Fruit fly (Drosophila melanogaster) whole organism, embryonic: ENCODE measurements around the gene CG2003.
A peak's percentile ranks its signal among the peaks of the same experiment; 100 is the strongest.

Experiments
- Aef1 ChIP-seq: fragments of 200-800 bp; sonication (Bioruptor generic); IDR thresholded peaks from 3 replicates; pipeline ENCODE4 v1.3.6; 2022; ENCODE audit warnings: missing biosample characterization, missing genetic modification characterization
- Awh ChIP-seq: fragments of 200-800 bp; sonication (Bioruptor generic); IDR thresholded peaks from 2 replicates; pipeline ENCODE4, ENCODE4 v1.3.6; 2022; ENCODE audit warnings: missing biosample characterization, missing genetic modification characterization
- Bgb ChIP-seq: fragments of 200-800 bp; sonication (Bioruptor generic); IDR thresholded peaks from 2 replicates; pipeline ENCODE4 v1.3.6; 2022; ENCODE audit warnings: missing biosample characterization, missing genetic modification characterization; ENCODE audit not compliant: partially characterized antibody
- CG10267 ChIP-seq: fragments of 200-800 bp; sonication (Bioruptor generic); optimal IDR thresholded peaks from 2 replicates; lab custom pipeline; 2018; ENCODE audit warnings: missing biosample characterization, mild to moderate bottlenecking, missing genetic modification characterization, moderate library complexity
- CG10274 ChIP-seq: fragments of 200-800 bp; sonication (Bioruptor generic); optimal IDR thresholded peaks from 3 replicates; lab custom pipeline; 2017; ENCODE audit warnings: missing biosample characterization, mild to moderate bottlenecking, missing genetic modification characterization
- CG10565 ChIP-seq: fragments of 200-800 bp; sonication (Bioruptor generic); optimal IDR thresholded peaks from 3 replicates; lab custom pipeline; 2016; ENCODE audit warnings: missing biosample characterization, mild to moderate bottlenecking, missing genetic modification characterization
- CG11247 ChIP-seq: fragments of 200-800 bp; sonication (Bioruptor generic); IDR thresholded peaks from 2 replicates; pipeline ENCODE4 v1.3.6; 2022; ENCODE audit warnings: missing biosample characterization, missing genetic modification characterization
- CG11398 ChIP-seq: fragments of 200-800 bp; sonication (Bioruptor generic); optimal IDR thresholded peaks from 2 replicates; lab custom pipeline; 2016; ENCODE audit warnings: missing biosample characterization, missing genetic modification characterization
- CG14710 ChIP-seq: fragments of 200-800 bp; sonication (Bioruptor generic); optimal IDR thresholded peaks from 3 replicates; lab custom pipeline; 2019; ENCODE audit warnings: missing biosample characterization, mild to moderate bottlenecking, missing genetic modification characterization, moderate library complexity
- CG17829 ChIP-seq: fragments of 200-800 bp; optimal IDR thresholded peaks from 2 replicates; lab custom pipeline; 2019; ENCODE audit warnings: missing biosample characterization, mild to moderate bottlenecking, missing genetic modification characterization, moderate library complexity
- CG17912 ChIP-seq: fragments of 200-800 bp; sonication (Bioruptor generic); optimal IDR thresholded peaks from 2 replicates; lab custom pipeline; 2018; ENCODE audit warnings: missing biosample characterization, mild to moderate bottlenecking, missing genetic modification characterization
- CG1792 ChIP-seq: fragments of 200-800 bp; sonication (Bioruptor generic); optimal IDR thresholded peaks from 2 replicates; lab custom pipeline; 2016; ENCODE audit warnings: missing biosample characterization, missing genetic modification characterization
- CG1832 ChIP-seq: fragments of 200-800 bp; sonication (Bioruptor generic); optimal IDR thresholded peaks from 2 replicates; lab custom pipeline; 2017; ENCODE audit warnings: missing biosample characterization, mild to moderate bottlenecking, missing genetic modification characterization, inconsistent platforms
- CG18599 ChIP-seq: fragments of 200-800 bp; sonication (Bioruptor generic); optimal IDR thresholded peaks from 3 replicates; lab custom pipeline; 2017; ENCODE audit warnings: missing biosample characterization, missing genetic modification characterization, mild to moderate bottlenecking, moderate library complexity, missing genetic modification reagents
- CG31441 ChIP-seq: fragments of 200-800 bp; sonication (Bioruptor generic); IDR thresholded peaks from 2 replicates; pipeline ENCODE4 v1.3.6; 2022; ENCODE audit warnings: missing biosample characterization, missing genetic modification characterization
- CG32532 ChIP-seq: fragments of 200-800 bp; sonication (Bioruptor generic); IDR thresholded peaks from 2 replicates; pipeline ENCODE4 v1.3.6; 2022; ENCODE audit warnings: missing biosample characterization, missing genetic modification characterization
- CG5953 ChIP-seq: fragments of 200-800 bp; sonication (Bioruptor generic); IDR thresholded peaks from 2 replicates; pipeline ENCODE4 v1.3.6; 2022; ENCODE audit warnings: missing biosample characterization, missing genetic modification characterization
- CG9797 ChIP-seq: fragments of 200-800 bp; sonication (Bioruptor generic); optimal IDR thresholded peaks from 3 replicates; lab custom pipeline; 2018; ENCODE audit warnings: missing biosample characterization, mild to moderate bottlenecking, missing genetic modification characterization
- CG9876 ChIP-seq: fragments of 200-800 bp; sonication (Bioruptor generic); optimal IDR thresholded peaks from 2 replicates; lab custom pipeline; 2016; ENCODE audit warnings: missing biosample characterization, missing genetic modification characterization
- Camta ChIP-seq: fragments of 200-800 bp; sonication (Bioruptor generic); optimal IDR thresholded peaks from 2 replicates; lab custom pipeline; 2016; ENCODE audit warnings: missing biosample characterization, missing genetic modification characterization
- D19A ChIP-seq: fragments of 200-800 bp; optimal IDR thresholded peaks from 3 replicates; lab custom pipeline; 2019; ENCODE audit warnings: missing biosample characterization, mild to moderate bottlenecking, missing genetic modification characterization, moderate library complexity
- Doc3 ChIP-seq: fragments of 200-800 bp; sonication (Bioruptor generic); IDR thresholded peaks from 3 replicates; pipeline ENCODE4 v1.3.6; 2022; ENCODE audit warnings: missing biosample characterization, missing genetic modification characterization; ENCODE audit not compliant: partially characterized antibody
- Gsc ChIP-seq: fragments of 200-800 bp; sonication (Bioruptor generic); IDR thresholded peaks from 2 replicates; pipeline ENCODE4 v1.3.6; 2022; ENCODE audit warnings: missing biosample characterization, missing genetic modification characterization
- HHEX ChIP-seq: fragments of 200-800 bp; sonication (Bioruptor generic); optimal IDR thresholded peaks from 3 replicates; lab custom pipeline; 2017; ENCODE audit warnings: missing biosample characterization, mild to moderate bottlenecking, missing genetic modification characterization, missing genetic modification reagents
- Hr3 ChIP-seq: fragments of 200-800 bp; sonication (Bioruptor generic); optimal IDR thresholded peaks from 3 replicates; lab custom pipeline; 2016; ENCODE audit warnings: missing biosample characterization, missing genetic modification characterization
- Oli ChIP-seq: fragments of 200-800 bp; sonication (Bioruptor generic); optimal IDR thresholded peaks from 2 replicates; lab custom pipeline; 2018; ENCODE audit warnings: missing biosample characterization, mild to moderate bottlenecking, missing genetic modification characterization, moderate library complexity
- PHDP ChIP-seq: fragments of 200-800 bp; sonication (Bioruptor generic); optimal IDR thresholded peaks from 3 replicates; lab custom pipeline; 2018; ENCODE audit warnings: missing biosample characterization, mild to moderate bottlenecking, missing genetic modification characterization, moderate library complexity
- Sry-δ ChIP-seq: fragments of 200-800 bp; sonication (Bioruptor generic); optimal IDR thresholded peaks from 2 replicates; lab custom pipeline; 2016; ENCODE audit warnings: missing biosample characterization, missing genetic modification characterization
- Ssrp ChIP-seq: fragments of 200-800 bp; sonication (Bioruptor generic); optimal IDR thresholded peaks from 2 replicates; lab custom pipeline; 2018; ENCODE audit warnings: missing biosample characterization, mild to moderate bottlenecking, missing genetic modification characterization, moderate library complexity
- Taf1 ChIP-seq: fragments of 200-800 bp; sonication (Bioruptor generic); IDR thresholded peaks from 2 replicates; pipeline ENCODE4 v1.3.6; 2022; ENCODE audit warnings: missing biosample characterization, missing genetic modification characterization
- ap ChIP-seq: fragments of 200-800 bp; sonication (Bioruptor generic); IDR thresholded peaks from 2 replicates; pipeline ENCODE4 v1.3.6; 2022; ENCODE audit warnings: missing biosample characterization, missing genetic modification characterization
- bsh ChIP-seq, 2 experiments: fragments of 200-800 bp; sonication (Bioruptor generic); optimal IDR thresholded peaks; 2 replicates each; lab custom pipeline; 2017 to 2018; ENCODE audit warnings: mild to moderate bottlenecking in 2 of 2, missing biosample characterization in 2 of 2, missing genetic modification characterization in 2 of 2, moderate library complexity in 1 of 2
- cg ChIP-seq: fragments of 200-800 bp; sonication (Bioruptor generic); optimal IDR thresholded peaks from 3 replicates; lab custom pipeline; 2019; ENCODE audit warnings: missing biosample characterization, mild to moderate bottlenecking, missing genetic modification characterization, moderate library complexity
- chm ChIP-seq: fragments of 200-800 bp; sonication (Bioruptor generic); IDR thresholded peaks from 2 replicates; pipeline ENCODE4 v1.3.6; 2022; ENCODE audit warnings: missing biosample characterization, missing genetic modification characterization
- chn ChIP-seq: fragments of 200-800 bp; sonication (Bioruptor generic); optimal IDR thresholded peaks from 2 replicates; lab custom pipeline; 2016; ENCODE audit warnings: missing biosample characterization, missing genetic modification characterization
- crc ChIP-seq: fragments of 200-800 bp; sonication (Bioruptor generic); optimal IDR thresholded peaks from 2 replicates; lab custom pipeline; 2016; ENCODE audit warnings: missing biosample characterization, missing genetic modification characterization
- croc ChIP-seq: fragments of 200-800 bp; sonication (Bioruptor generic); conservative IDR thresholded peaks from 3 replicates; pipeline ENCODE4 v1.3.6; 2022; ENCODE audit warnings: missing biosample characterization, missing genetic modification characterization
- dimm ChIP-seq: fragments of 200-800 bp; sonication (Bioruptor generic); IDR thresholded peaks from 2 replicates; pipeline ENCODE4 v1.3.6; 2022; ENCODE audit warnings: missing biosample characterization, missing genetic modification characterization
- gcm ChIP-seq: fragments of 200-800 bp; sonication (Bioruptor generic); optimal IDR thresholded peaks from 2 replicates; lab custom pipeline; 2019; ENCODE audit warnings: missing biosample characterization, mild to moderate bottlenecking, missing genetic modification characterization, moderate library complexity
- her ChIP-seq: fragments of 200-800 bp; sonication (Bioruptor generic); optimal IDR thresholded peaks from 2 replicates; lab custom pipeline; 2016; ENCODE audit warnings: missing biosample characterization, missing genetic modification characterization
- jing ChIP-seq: fragments of 200-800 bp; sonication (Bioruptor generic); optimal IDR thresholded peaks from 2 replicates; lab custom pipeline; 2018; ENCODE audit warnings: missing biosample characterization, mild to moderate bottlenecking, missing genetic modification characterization
- jumu ChIP-seq: fragments of 200-800 bp; sonication (Bioruptor generic); optimal IDR thresholded peaks from 3 replicates; lab custom pipeline; 2016; ENCODE audit warnings: missing biosample characterization, missing genetic modification characterization
- kah ChIP-seq: fragments of 200-800 bp; sonication (Bioruptor generic); optimal IDR thresholded peaks from 2 replicates; lab custom pipeline; 2018; ENCODE audit warnings: missing biosample characterization, mild to moderate bottlenecking, missing genetic modification characterization
- lmd ChIP-seq: fragments of 200-800 bp; sonication (Bioruptor generic); IDR thresholded peaks from 2 replicates; pipeline ENCODE4 v1.3.6; 2022; ENCODE audit warnings: missing biosample characterization, missing genetic modification characterization
- mirr ChIP-seq: fragments of 200-800 bp; sonication (Bioruptor generic); optimal IDR thresholded peaks from 3 replicates; lab custom pipeline; 2018; ENCODE audit warnings: missing biosample characterization, mild to moderate bottlenecking, missing genetic modification characterization
- phol ChIP-seq: fragments of 200-800 bp; sonication (Bioruptor generic); optimal IDR thresholded peaks from 3 replicates; lab custom pipeline; 2018; ENCODE audit warnings: missing biosample characterization, mild to moderate bottlenecking, missing genetic modification characterization, moderate library complexity
- pnt ChIP-seq: fragments of 200-800 bp; sonication (Bioruptor generic); optimal IDR thresholded peaks from 3 replicates; lab custom pipeline; 2016; ENCODE audit warnings: missing biosample characterization, missing genetic modification characterization
- slou ChIP-seq: fragments of 200-800 bp; sonication (Bioruptor generic); optimal IDR thresholded peaks from 3 replicates; lab custom pipeline; 2016; ENCODE audit warnings: missing biosample characterization, missing genetic modification characterization
- sna ChIP-seq: fragments of 200-800 bp; sonication (Bioruptor generic); IDR thresholded peaks from 2 replicates; pipeline ENCODE4 v1.3.6; 2022; ENCODE audit warnings: missing biosample characterization, missing genetic modification characterization; ENCODE audit not compliant: partially characterized antibody
- usp ChIP-seq: fragments of >200 bp; optimal IDR thresholded peaks from 2 replicates; lab custom pipeline; 2017; ENCODE audit warnings: missing biosample characterization, missing genetic modification characterization
- zen2 ChIP-seq: fragments of 200-800 bp; sonication (Bioruptor generic); IDR thresholded peaks from 3 replicates; pipeline ENCODE4 v1.3.6; 2022; ENCODE audit warnings: missing biosample characterization, missing genetic modification characterization; ENCODE audit not compliant: partially characterized antibody

CG2003 gene

dm6 chr3R:31941580-31941979 is 36.3 kb upstream of the CG2003 start (continued):
- no peak for TF ChIP-seq chm (GFP tag; lab: Robert Waterston, UW)
- TF ChIP-seq CG11398 (GFP tag; lab: Kevin White, UChicago) = peak; percentile 15
- peak; percentile 45 for TF ChIP-seq Hr3 (GFP tag; lab: Kevin White, UChicago)
- no peak for TF ChIP-seq Doc3 (GFP tag; lab: Robert Waterston, UW)
- TF ChIP-seq CG18599 (GFP tag; lab: Kevin White, UChicago) = peak; percentile 47
- TF ChIP-seq CG17912 (GFP tag; lab: Kevin White, UChicago) = no peak
- TF ChIP-seq chn (GFP tag; lab: Kevin White, UChicago) = peak; percentile 44
- peak; percentile 20 for TF ChIP-seq CG14710 (tag; lab: Kevin White, UChicago)
- TF ChIP-seq CG10267 (tag; lab: Kevin White, UChicago) = peak; percentile 47
- TF ChIP-seq CG32532 (GFP tag; lab: Robert Waterston, UW) = no peak
- no peak for TF ChIP-seq her (GFP tag; lab: Kevin White, UChicago)
- TF ChIP-seq jing (GFP tag; lab: Kevin White, UChicago) = peak; percentile 7
- peak; percentile 12 for TF ChIP-seq Sry-δ (GFP tag; lab: Kevin White, UChicago)
- TF ChIP-seq CG10274 (GFP tag; lab: Kevin White, UChicago) = no peak
- no peak for TF ChIP-seq cg
- no peak for TF ChIP-seq zen2
- peak; percentile 32; the same call in 1 of the 3 replicates for TF ChIP-seq Aef1
- TF ChIP-seq slou (GFP tag; lab: Kevin White, UChicago) = no peak
- no peak for TF ChIP-seq jumu (GFP tag; lab: Kevin White, UChicago)
- TF ChIP-seq crc (GFP tag; lab: Kevin White, UChicago) = no peak
- peak; percentile 73 for TF ChIP-seq Oli
- TF ChIP-seq sna (GFP tag; lab: Robert Waterston, UW) = no peak
- no peak for TF ChIP-seq Gsc (GFP tag; lab: Robert Waterston, UW)
- TF ChIP-seq bsh (GFP tag; optimal IDR thresholded peaks at IDR 0.05; lab: Kevin White, UChicago) = peak; percentile 72 to 81
- TF ChIP-seq CG9797 (GFP tag; lab: Kevin White, UChicago) = no peak
- TF ChIP-seq CG1792 (GFP tag; lab: Kevin White, UChicago) = no peak
- TF ChIP-seq croc (GFP tag; lab: Robert Waterston, UW) = peak; percentile 35; the same call in 2 of the 3 replicates
- TF ChIP-seq Ssrp (tag; lab: Kevin White, UChicago) = peak; percentile 63
- TF ChIP-seq Camta = peak; percentile 1
- peak; percentile 27 for TF ChIP-seq gcm (GFP tag; lab: Kevin White, UChicago)
- TF ChIP-seq CG11247 (GFP tag; lab: Robert Waterston, UW) = no peak
- TF ChIP-seq ap = peak; percentile 63
- TF ChIP-seq Taf1 (GFP tag; lab: Robert Waterston, UW) = no peak
- TF ChIP-seq CG31441 = peak; percentile 81
- peak; percentile 58 for TF ChIP-seq kah (GFP tag; lab: Kevin White, UChicago)
- TF ChIP-seq PHDP = peak; percentile 68
- TF ChIP-seq CG10565 (GFP tag; lab: Kevin White, UChicago) = no peak
- TF ChIP-seq usp (GFP tag; lab: Kevin White, UChicago) = no peak
- peak; percentile 69 for TF ChIP-seq CG5953 (GFP tag; lab: Robert Waterston, UW)
- TF ChIP-seq lmd (GFP tag; lab: Robert Waterston, UW) = peak; percentile 47
- TF ChIP-seq Awh (GFP tag; lab: Robert Waterston, UW) = peak; percentile 77
- no peak for TF ChIP-seq Bgb (GFP tag; lab: Robert Waterston, UW)
- peak; percentile 61 for TF ChIP-seq D19A (tag; lab: Kevin White, UChicago)
- TF ChIP-seq dimm (GFP tag; lab: Robert Waterston, UW) = peak; percentile 67
- peak; percentile 58 for TF ChIP-seq phol
- no peak for TF ChIP-seq mirr
- peak; percentile 69 for TF ChIP-seq CG17829
- no peak for TF ChIP-seq CG9876 (GFP tag; lab: Kevin White, UChicago)
- no peak for TF ChIP-seq pnt
- TF ChIP-seq CG1832 (GFP tag; lab: Kevin White, UChicago) = no peak
- TF ChIP-seq HHEX (GFP tag; lab: Kevin White, UChicago) = peak; percentile 51
